Fruit fly (Drosophila melanogaster) S2 (cell line): ENCODE measurements around the gene CPT2.

Experiments used
- CG8478 ChIP-seq: fragments of >200 bp; optimal IDR thresholded peaks from 2 replicates; lab custom pipeline; 2018
- CTCF ChIP-seq, 2 experiments: fragments of >200 bp; optimal IDR thresholded peaks; 2 replicates each; lab custom pipeline; 2018

dm6 chr3L:2986302-2986701 lies 5.5 kb downstream of the CPT2 start:
- TF ChIP-seq CG8478 (lab: Kevin White, UChicago) (no peak), CTCF (optimal IDR thresholded peaks at IDR 0.05; lab: Kevin White, UChicago) (no peak)
